Worm (Caenorhabditis elegans) whole organism, L3 larva: ENCODE results near the gene srt-68.

Experiments used
- R02D3.7 ChIP-seq: fragments of 150-350 bp; optimal IDR thresholded peaks from 2 replicates; lab custom pipeline; 2014; ENCODE audit warnings: missing biosample characterization, missing genetic modification characterization
- ceh-82 ChIP-seq: fragments of 150-350 bp; optimal IDR thresholded peaks from 2 replicates; lab custom pipeline; 2014; ENCODE audit warnings: missing biosample characterization, missing genetic modification characterization
- ceh-9 ChIP-seq: sonication (generic microtip); optimal IDR thresholded peaks from 2 replicates; lab custom pipeline; 2018; ENCODE audit warnings: missing biosample characterization, missing genetic modification characterization
- daf-12 ChIP-seq: fragments of 150-350 bp; optimal IDR thresholded peaks from 2 replicates; lab custom pipeline; 2014; ENCODE audit warnings: missing biosample characterization, missing genetic modification reagents, missing genetic modification characterization
- elt-1 ChIP-seq: fragments of 150-350 bp; optimal IDR thresholded peaks from 2 replicates; lab custom pipeline; 2014; ENCODE audit warnings: missing biosample characterization, missing genetic modification characterization
- jun-1 ChIP-seq: fragments of 150-350 bp; optimal IDR thresholded peaks from 2 replicates; lab custom pipeline; 2014; ENCODE audit warnings: missing biosample characterization, missing genetic modification reagents, missing genetic modification characterization
- lin-39 ChIP-seq: fragments of 150-350 bp; optimal IDR thresholded peaks from 2 replicates; lab custom pipeline; 2018; ENCODE audit warnings: missing biosample characterization, missing genetic modification reagents, missing genetic modification characterization
- nhr-12 ChIP-seq: fragments of 150-350 bp; optimal IDR thresholded peaks from 2 replicates; lab custom pipeline; 2014; ENCODE audit warnings: missing biosample characterization, missing genetic modification characterization
- nhr-23 ChIP-seq: fragments of 150-350 bp; optimal IDR thresholded peaks from 2 replicates; lab custom pipeline; 2014; ENCODE audit warnings: missing biosample characterization, missing genetic modification reagents, missing genetic modification characterization
- nhr-67 ChIP-seq: fragments of 150-350 bp; optimal IDR thresholded peaks from 2 replicates; lab custom pipeline; 2014; ENCODE audit warnings: missing biosample characterization, missing genetic modification characterization
- unc-62 ChIP-seq: fragments of 150-350 bp; sonication (generic microtip); optimal IDR thresholded peaks from 4 replicates; lab custom pipeline; 2014; ENCODE audit warnings: missing biosample characterization, missing genetic modification reagents, missing genetic modification characterization

- no peak for TF ChIP-seq jun-1 (tag; lab: Kevin White, UChicago)
- TF ChIP-seq ceh-9 = no peak
- no peak for TF ChIP-seq unc-62 (GFP tag; lab: Kevin White, UChicago)
- no peak for TF ChIP-seq R02D3.7 (tag; lab: Kevin White, UChicago)
- TF ChIP-seq ceh-82 (tag; lab: Kevin White, UChicago) = no peak
- TF ChIP-seq lin-39 = no peak
- TF ChIP-seq nhr-23 = no peak
- TF ChIP-seq elt-1 = no peak
- TF ChIP-seq nhr-67 = no peak
- no peak for TF ChIP-seq nhr-12 (tag; lab: Kevin White, UChicago)
- TF ChIP-seq daf-12 (tag; lab: Kevin White, UChicago) = no peak
Measured at ce11 chrV:5297740-5298139, 45.8 kb upstream of the srt-68 start.
